Worm (Caenorhabditis elegans): Measurements from ENCODE around the gene C16B8.2.

Gene C16B8.2

ce11 chrX:3994418-3994817 is 28.2 kb upstream of the C16B8.2 start:
- TF ChIP-seq tbp1 (GFP tag; optimal IDR thresholded peaks at IDR 0.05) = peak; percentile 88
- TF ChIP-seq nfyb-1 (GFP tag; IDR thresholded peaks at IDR 0.05) = peak; percentile 62; the same call in 1 of the 2 replicates
- 0 out of 2 replicates have a peak, but pooled peaks have one; percentile 43 for TF ChIP-seq egl-44 (GFP tag; IDR thresholded peaks at IDR 0.05)
- TF ChIP-seq attf-5 (GFP tag; optimal IDR thresholded peaks at IDR 0.05) = peak; percentile 14
- TF ChIP-seq ama-1 (optimal IDR thresholded peaks at IDR 0.05) = no peak
- TF ChIP-seq ama-1 (GFP tag; optimal IDR thresholded peaks at IDR 0.05) = peak in 1 of 2 experiments; percentile 12
- peak; percentile 80 for TF ChIP-seq lin-26 (GFP tag; IDR thresholded peaks at IDR 0.05)
- 0 out of 2 replicates have a peak, but pooled peaks have one; percentile 10 for TF ChIP-seq cebp-1 (GFP tag; IDR thresholded peaks at IDR 0.05)
- TF ChIP-seq cebp-1 (tag; optimal IDR thresholded peaks at IDR 0.05) = peak; percentile 45
- TF ChIP-seq mxl-1 (tag; optimal IDR thresholded peaks at IDR 0.05) = peak; percentile 8
- TF ChIP-seq madf-10 (tag; optimal IDR thresholded peaks at IDR 0.05) = peak; percentile 15
- peak; percentile 78 for TF ChIP-seq B0261.1 (tag; optimal IDR thresholded peaks at IDR 0.05)
- TF ChIP-seq gei-17 (GFP tag; optimal IDR thresholded peaks at IDR 0.05) = no peak
- TF ChIP-seq zim-3 (tag; optimal IDR thresholded peaks at IDR 0.05) = peak; percentile 64
- peak; percentile 36; the same call in 1 of the 2 replicates for TF ChIP-seq ceh-100 (GFP tag; IDR thresholded peaks at IDR 0.05)
- peak; percentile 71 for TF ChIP-seq die-1 (tag; optimal IDR thresholded peaks at IDR 0.05)
- peak; percentile 22 for TF ChIP-seq snpc-3.4 (tag; optimal IDR thresholded peaks at IDR 0.05)
- TF ChIP-seq rpc-1 (optimal IDR thresholded peaks at IDR 0.05) = peak; percentile 73
- TF ChIP-seq rpc-1 (tag; optimal IDR thresholded peaks at IDR 0.05) = peak; percentile 82
- TF ChIP-seq lin-40 (tag; optimal IDR thresholded peaks at IDR 0.05) = peak; percentile 5
- no peak for TF ChIP-seq hlh-12 (tag; optimal IDR thresholded peaks at IDR 0.05)
- TF ChIP-seq ZK185.1 (tag; optimal IDR thresholded peaks at IDR 0.05; ENCODE audit: poor library complexity, severe bottlenecking) = peak; percentile 33
- no peak for TF ChIP-seq him-1 (tag; optimal IDR thresholded peaks at IDR 0.05)
- TF ChIP-seq cebp-2 (GFP tag; IDR thresholded peaks at IDR 0.05) = no peak
- peak; percentile 19 for TF ChIP-seq ceh-27 (GFP tag; optimal IDR thresholded peaks at IDR 0.05)
- TF ChIP-seq somi-1 (GFP tag; optimal IDR thresholded peaks at IDR 0.05) = peak; percentile 18
- peak; percentile 5 for TF ChIP-seq snpc-1.3 (tag; optimal IDR thresholded peaks at IDR 0.05; ENCODE audit: insufficient read depth)
- peak; percentile 59; the same call in 1 of the 2 replicates for TF ChIP-seq hmg-1.2 (GFP tag; IDR thresholded peaks at IDR 0.05)
- peak in 1 of 2 experiments; percentile 12 for TF ChIP-seq rec-8 (tag; optimal IDR thresholded peaks at IDR 0.05)
- TF ChIP-seq ztf-25 (GFP tag; IDR thresholded peaks at IDR 0.05) = 0 out of 2 replicates have a peak, but pooled peaks have one; percentile 55
- TF ChIP-seq F22D6.2 (tag; optimal IDR thresholded peaks at IDR 0.05) = no peak
- TF ChIP-seq chd-7 (tag; optimal IDR thresholded peaks at IDR 0.05) = peak; percentile 32
- TF ChIP-seq ztf-6 (GFP tag; IDR thresholded peaks at IDR 0.05) = no peak
- no peak for TF ChIP-seq lsy-27 (tag; optimal IDR thresholded peaks at IDR 0.05; ENCODE audit: borderline replicate concordance, insufficient read depth)
- TF ChIP-seq T26A5.8 (tag; optimal IDR thresholded peaks at IDR 0.05) = no peak
- TF ChIP-seq dpff-1 (tag; optimal IDR thresholded peaks at IDR 0.05) = no peak
- TF ChIP-seq ztf-22 (GFP tag; optimal IDR thresholded peaks at IDR 0.05) = no peak
- TF ChIP-seq madf-6 (GFP tag; IDR thresholded peaks at IDR 0.05) = no peak
- TF ChIP-seq snpc-4 (GFP tag; optimal IDR thresholded peaks at IDR 0.05) = peak; percentile 30
- peak in 1 of 4 experiments; percentile 46 for TF ChIP-seq snpc-4 (tag; optimal IDR thresholded peaks at IDR 0.05)

ce11 chrX:3991652-3992051 is 25.4 kb upstream of the C16B8.2 start:
- TF ChIP-seq ztf-28 (GFP tag; IDR thresholded peaks at IDR 0.05) (no peak), lsl-1 (GFP tag; optimal IDR thresholded peaks at IDR 0.05) (no peak), T07F8.4 (tag; optimal IDR thresholded peaks at IDR 0.05) (no peak), egrh-3 (GFP tag; IDR thresholded peaks at IDR 0.05) (no peak), rec-8 (tag; optimal IDR thresholded peaks at IDR 0.05) (no peak), Y53G8AR.9 (GFP tag; conservative IDR thresholded peaks at IDR 0.05) (no peak), F33H1.4 (GFP tag; IDR thresholded peaks at IDR 0.05) (no peak), tbx-9 (tag; optimal IDR thresholded peaks at IDR 0.05; ENCODE audit: borderline replicate concordance) (no peak), C06A6.2 (GFP tag; conservative IDR thresholded peaks at IDR 0.05) (no peak), mxl-1 (tag; optimal IDR thresholded peaks at IDR 0.05) (no peak), C17E4.6 (GFP tag; IDR thresholded peaks at IDR 0.05) (no peak), lin-54 (GFP tag; optimal IDR thresholded peaks at IDR 0.05) (no peak), ceh-27 (GFP tag; optimal IDR thresholded peaks at IDR 0.05) (no peak), madf-6 (GFP tag; IDR thresholded peaks at IDR 0.05) (no peak), B0336.3 (GFP tag; IDR thresholded peaks at IDR 0.05) (no peak)

All from whole organism, young adult.